Fruit fly (Drosophila melanogaster): ENCODE data around the gene Jon25Biii.

dm6 chr2L:4936325-4936869, 14.2 kb downstream of the Jon25Biii start, which contains the start of gene hoe2:
- TF ChIP-seq CG8478 (optimal IDR thresholded peaks at IDR 0.05) (no peak), Dll (optimal IDR thresholded peaks at IDR 0.05) (no peak), pan (optimal IDR thresholded peaks at IDR 0.05) (no peak), EcR (GFP tag; optimal IDR thresholded peaks at IDR 0.05) (no peak), psq (optimal IDR thresholded peaks at IDR 0.05) (no peak)

All from whole organism.